Worm (Caenorhabditis elegans) whole organism, L4 larva: ENCODE data around the gene T16H12.2.

Source experiments
- F44E2.7 ChIP-seq: fragments of 200-800 bp; sonication (Bioruptor generic); IDR thresholded peaks from 2 replicates; pipeline ENCODE4 v2.1.2; 2022; ENCODE audit warnings: missing genetic modification characterization, missing compliant biosample characterization
- R02D3.7 ChIP-seq: fragments of 150-350 bp; sonication (generic microtip); optimal IDR thresholded peaks from 3 replicates; lab custom pipeline; 2014; ENCODE audit warnings: missing biosample characterization, missing genetic modification characterization
- T26A8.4 ChIP-seq: fragments of 200-800 bp; sonication (Bioruptor generic); IDR thresholded peaks from 2 replicates; pipeline ENCODE4 v1.3.6; 2022; ENCODE audit warnings: missing genetic modification characterization, missing compliant biosample characterization
- Y5F2A.4 ChIP-seq: fragments of 200-800 bp; sonication (Bioruptor generic); optimal IDR thresholded peaks from 2 replicates; lab custom pipeline; 2018; ENCODE audit warnings: mild to moderate bottlenecking, missing genetic modification characterization, missing compliant biosample characterization
- Y75B8A.6 ChIP-seq: fragments of 200-800 bp; sonication (Bioruptor generic); IDR thresholded peaks from 2 replicates; pipeline ENCODE4 v1.3.6; 2022; ENCODE audit warnings: missing genetic modification reagents, missing genetic modification characterization, missing compliant biosample characterization
- aha-1 ChIP-seq: fragments of 150-350 bp; peaks from one replicate; lab custom pipeline; 2014; ENCODE audit warnings: missing biosample characterization, missing genetic modification characterization
- ceh-20 ChIP-seq: fragments of 200-800 bp; sonication (Bioruptor generic); IDR thresholded peaks from 2 replicates; pipeline ENCODE4 v1.3.6; 2022; ENCODE audit warnings: missing genetic modification reagents, missing genetic modification characterization, missing compliant biosample characterization
- ceh-32 ChIP-seq: sonication (generic microtip); optimal IDR thresholded peaks from 2 replicates; lab custom pipeline; 2016; ENCODE audit warnings: mild to moderate bottlenecking, missing genetic modification characterization, missing compliant biosample characterization; ENCODE audit not compliant: poor library complexity
- daf-16 ChIP-seq, 3 experiments: sonication (generic microtip); optimal IDR thresholded peaks; 2 replicates each; lab custom pipeline; 2016 to 2017; ENCODE audit warnings: missing genetic modification characterization in 3 of 3, missing genetic modification reagents in 3 of 3, mild to moderate bottlenecking in 2 of 3, missing compliant biosample characterization in 2 of 3, missing biosample characterization in 1 of 3, moderate library complexity in 1 of 3
- dmd-6 ChIP-seq: fragments of 200-800 bp; sonication (Bioruptor generic); IDR thresholded peaks from 2 replicates; pipeline ENCODE4 v1.3.6; 2022; ENCODE audit warnings: missing genetic modification reagents, missing genetic modification characterization, missing compliant biosample characterization
- dmd-9 ChIP-seq: fragments of 200-800 bp; sonication (Bioruptor generic); IDR thresholded peaks from 2 replicates; pipeline ENCODE4 v1.3.6; 2022; ENCODE audit warnings: missing genetic modification reagents, missing genetic modification characterization, missing compliant biosample characterization
- dve-1 ChIP-seq: sonication (generic microtip); optimal IDR thresholded peaks from 2 replicates; lab custom pipeline; 2017; ENCODE audit warnings: antibody characterized with exemption, mild to moderate bottlenecking, missing genetic modification characterization, missing compliant biosample characterization; ENCODE audit not compliant: insufficient read depth
- egl-43 ChIP-seq: fragments of 200-800 bp; sonication (Bioruptor generic); IDR thresholded peaks from 2 replicates; pipeline ENCODE4 v1.3.6; 2022; ENCODE audit warnings: missing genetic modification reagents, missing genetic modification characterization, missing compliant biosample characterization
- hlh-11 ChIP-seq: fragments of 200-800 bp; sonication (Bioruptor generic); optimal IDR thresholded peaks from 2 replicates; lab custom pipeline; 2018; ENCODE audit warnings: mild to moderate bottlenecking, missing genetic modification characterization, missing compliant biosample characterization
- lin-1 ChIP-seq: fragments of 200-800 bp; sonication (Bioruptor generic); IDR thresholded peaks from 2 replicates; pipeline ENCODE4 v1.3.6; 2022; ENCODE audit warnings: missing genetic modification reagents, missing genetic modification characterization, missing compliant biosample characterization
- lin-29 ChIP-seq: fragments of 200-800 bp; sonication (Bioruptor generic); IDR thresholded peaks from 2 replicates; pipeline ENCODE4 v1.3.6; 2022; ENCODE audit warnings: missing genetic modification reagents, missing genetic modification characterization, missing compliant biosample characterization
- lsy-2 ChIP-seq, 2 experiments: fragments of 150-350 bp in 1 of 2; sonication (generic microtip) in 1 of 2; optimal IDR thresholded peaks; 2 replicates each; lab custom pipeline; 2014 to 2017; ENCODE audit warnings: missing biosample characterization in 2 of 2, missing genetic modification characterization in 2 of 2
- madf-5 ChIP-seq, 2 experiments: fragments of 200-800 bp; sonication (Bioruptor generic); IDR thresholded peaks; 2 replicates each; pipeline ENCODE4 v1.3.6; 2022; ENCODE audit warnings: missing compliant biosample characterization in 2 of 2, missing genetic modification characterization in 2 of 2
- madf-9 ChIP-seq: fragments of 200-800 bp; sonication (Bioruptor generic); conservative IDR thresholded peaks from 2 replicates; pipeline ENCODE4 v1.3.6; 2022; ENCODE audit warnings: missing genetic modification reagents, missing genetic modification characterization, missing compliant biosample characterization
- mdt-29 ChIP-seq: fragments of 200-800 bp; sonication (Bioruptor generic); IDR thresholded peaks from 2 replicates; pipeline ENCODE4 v1.3.6; 2022; ENCODE audit warnings: missing genetic modification reagents, missing genetic modification characterization, missing compliant biosample characterization
- mes-2 ChIP-seq: sonication (generic microtip); optimal IDR thresholded peaks from 2 replicates; lab custom pipeline; 2016; ENCODE audit warnings: missing genotype, mild to moderate bottlenecking, missing genetic modification characterization, missing compliant biosample characterization; ENCODE audit not compliant: poor library complexity, severe bottlenecking
- nhr-10 ChIP-seq: fragments of 150-350 bp; optimal IDR thresholded peaks from 2 replicates; lab custom pipeline; 2014; ENCODE audit warnings: missing biosample characterization, missing genetic modification characterization
- nhr-111 ChIP-seq: fragments of 200-800 bp; sonication (Bioruptor generic); optimal IDR thresholded peaks from 2 replicates; lab custom pipeline; 2018; ENCODE audit warnings: mild to moderate bottlenecking, missing genetic modification characterization, missing compliant biosample characterization
- nhr-237 ChIP-seq: sonication (generic microtip); optimal IDR thresholded peaks from 2 replicates; lab custom pipeline; 2017; ENCODE audit warnings: missing biosample characterization, missing genetic modification characterization
- nhr-25 ChIP-seq: sonication (generic microtip); optimal IDR thresholded peaks from 2 replicates; lab custom pipeline; 2017; ENCODE audit warnings: missing genetic modification characterization, mild to moderate bottlenecking, missing compliant biosample characterization, antibody characterized with exemption, moderate library complexity, borderline replicate concordance; ENCODE audit not compliant: insufficient read depth
- nhr-28 ChIP-seq: fragments of 150-350 bp; optimal IDR thresholded peaks from 2 replicates; lab custom pipeline; 2014; ENCODE audit warnings: missing biosample characterization, missing genetic modification characterization
- nhr-41 ChIP-seq: fragments of 200-800 bp; sonication (Bioruptor generic); IDR thresholded peaks from 2 replicates; pipeline ENCODE4 v1.3.6; 2022; ENCODE audit warnings: missing genetic modification reagents, missing genetic modification characterization, missing compliant biosample characterization
- nhr-42 ChIP-seq: fragments of 200-800 bp; sonication (Bioruptor generic); IDR thresholded peaks from 2 replicates; pipeline ENCODE4 v1.3.6; 2022; ENCODE audit warnings: missing genetic modification characterization, missing compliant biosample characterization
- nhr-77 ChIP-seq: fragments of 150-350 bp; optimal IDR thresholded peaks from 2 replicates; lab custom pipeline; 2014; ENCODE audit warnings: missing biosample characterization, missing genetic modification characterization
- php-3 ChIP-seq: fragments of 200-800 bp; sonication (Bioruptor generic); IDR thresholded peaks from 2 replicates; pipeline ENCODE4 v1.3.6; 2022; ENCODE audit warnings: missing genetic modification reagents, missing genetic modification characterization, missing compliant biosample characterization
- pqm-1 ChIP-seq: sonication (generic microtip); optimal IDR thresholded peaks from 2 replicates; lab custom pipeline; 2017; ENCODE audit warnings: missing biosample characterization, missing genetic modification characterization
- skn-1 ChIP-seq: fragments of 150-350 bp; optimal IDR thresholded peaks from 2 replicates; lab custom pipeline; 2014; ENCODE audit warnings: missing biosample characterization, missing genetic modification characterization
- snpc-4 ChIP-seq: fragments of 150-350 bp; optimal IDR thresholded peaks from 2 replicates; lab custom pipeline; 2014; ENCODE audit warnings: missing biosample characterization, missing genetic modification characterization
- spr-1 ChIP-seq: sonication (generic microtip); optimal IDR thresholded peaks from 2 replicates; lab custom pipeline; 2016; ENCODE audit warnings: mild to moderate bottlenecking, missing genetic modification characterization, missing compliant biosample characterization
- tra-1 ChIP-seq: fragments of 200-800 bp; sonication (Bioruptor generic); IDR thresholded peaks from 2 replicates; pipeline ENCODE4 v1.3.6; 2022; ENCODE audit warnings: missing genetic modification reagents, missing genetic modification characterization, missing compliant biosample characterization
- unc-130 ChIP-seq: sonication (generic microtip); optimal IDR thresholded peaks from 2 replicates; lab custom pipeline; 2016; ENCODE audit warnings: missing genetic modification reagents, missing genetic modification characterization, missing compliant biosample characterization
- vab-7 ChIP-seq: fragments of 200-800 bp; sonication (Bioruptor generic); IDR thresholded peaks from 2 replicates; pipeline ENCODE4 v1.3.6; 2022; ENCODE audit warnings: missing genetic modification reagents, missing genetic modification characterization, missing compliant biosample characterization
- zag-1 ChIP-seq: fragments of 150-350 bp; optimal IDR thresholded peaks from 2 replicates; lab custom pipeline; 2014; ENCODE audit warnings: missing biosample characterization, missing genetic modification characterization
- zfp-3 ChIP-seq: fragments of 200-800 bp; sonication (Bioruptor generic); conservative IDR thresholded peaks from 2 replicates; pipeline ENCODE4 v1.3.6; 2022; ENCODE audit warnings: missing genetic modification reagents, missing genetic modification characterization, missing compliant biosample characterization
- zip-2 ChIP-seq: fragments of 150-350 bp; optimal IDR thresholded peaks from 2 replicates; lab custom pipeline; 2014; ENCODE audit warnings: missing biosample characterization, missing genetic modification characterization
- ztf-11 ChIP-seq: fragments of 150-350 bp; optimal IDR thresholded peaks from 2 replicates; lab custom pipeline; 2014; ENCODE audit warnings: missing biosample characterization, missing genetic modification characterization

T16H12.2 gene

DNA sequence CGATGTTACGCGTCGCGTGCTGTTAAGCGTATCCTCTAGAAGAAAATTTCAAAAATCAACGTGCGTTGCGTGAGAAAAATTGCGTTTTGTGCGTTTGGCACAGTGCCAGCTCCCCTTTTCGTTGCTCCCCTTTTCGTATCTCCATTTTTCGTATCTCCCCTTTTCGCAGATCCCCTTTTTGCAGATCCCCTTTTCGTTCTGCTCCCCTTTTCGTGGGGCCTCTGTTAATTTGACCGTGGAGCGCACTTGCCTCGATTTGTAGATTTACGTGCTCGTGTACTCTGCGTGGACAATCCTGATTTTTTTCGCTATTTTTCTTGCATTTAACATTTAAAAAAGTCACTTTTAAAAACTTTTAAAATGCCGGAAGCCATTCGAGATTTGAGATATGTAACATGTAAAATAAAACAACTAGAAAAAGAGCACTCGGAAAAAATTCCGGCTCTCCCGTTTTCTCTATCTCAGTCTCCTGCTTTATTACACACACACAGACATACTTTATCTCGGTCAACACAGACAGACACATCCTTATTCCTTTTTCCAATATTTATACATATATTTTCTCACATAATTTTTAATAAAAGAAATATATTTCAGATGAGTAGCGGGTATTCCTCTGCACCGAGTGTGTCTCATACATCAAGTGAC lies 37.6 kb downstream of the T16H12.2 start, which contains the start of gene ttll-4 (continued):
- TF ChIP-seq lin-1 (GFP tag; lab: Robert Waterston, UW) (no peak), zfp-3 (GFP tag; lab: Robert Waterston, UW) (no peak), tra-1 (GFP tag; lab: Robert Waterston, UW) (0 out of 2 replicates have a peak, but pooled peaks have one; percentile 21), snpc-4 (tag; lab: Kevin White, UChicago) (no peak), vab-7 (GFP tag; lab: Robert Waterston, UW) (peak; percentile 87), nhr-237 (tag; lab: Kevin White, UChicago) (no peak), php-3 (GFP tag; lab: Robert Waterston, UW) (no peak), ceh-32 (tag; lab: Kevin White, UChicago) (no peak), daf-16 (GFP tag; optimal IDR thresholded peaks at IDR 0.05; lab: Kevin White, UChicago) (no peak), daf-16 (tag; optimal IDR thresholded peaks at IDR 0.05; lab: Kevin White, UChicago) (no peak), lin-29 (GFP tag; lab: Robert Waterston, UW) (no peak), R02D3.7 (tag; lab: Kevin White, UChicago) (peak; percentile 40), mes-2 (tag; lab: Kevin White, UChicago) (peak; percentile 94), skn-1 (tag; lab: Kevin White, UChicago) (no peak), dve-1 (tag; lab: Kevin White, UChicago) (no peak), Y5F2A.4 (GFP tag; lab: Kevin White, UChicago) (no peak), nhr-111 (no peak), nhr-42 (0 out of 2 replicates have a peak, but pooled peaks have one; percentile 37), madf-5 (GFP tag; IDR thresholded peaks at IDR 0.05; lab: Robert Waterston, UW) (no peak), pqm-1 (tag; lab: Kevin White, UChicago) (no peak), Y75B8A.6 (no peak), madf-9 (GFP tag; lab: Robert Waterston, UW) (0 out of 2 replicates have a peak, but pooled peaks have one; percentile 52), unc-130 (GFP tag; lab: Kevin White, UChicago) (peak; percentile 57), T26A8.4 (GFP tag; lab: Robert Waterston, UW) (no peak; the same call in 1 of the 2 replicates), zag-1 (tag; lab: Kevin White, UChicago) (no peak), F44E2.7 (GFP tag; lab: Robert Waterston, UW) (no peak), dmd-6 (GFP tag; lab: Robert Waterston, UW) (peak; percentile 40; the same call in 1 of the 2 replicates), dmd-9 (GFP tag; lab: Robert Waterston, UW) (peak; percentile 72), nhr-77 (tag; lab: Kevin White, UChicago) (no peak), spr-1 (no peak), mdt-29 (GFP tag; lab: Robert Waterston, UW) (0 out of 2 replicates have a peak, but pooled peaks have one; percentile 39), aha-1 (no peak), nhr-10 (tag; lab: Kevin White, UChicago) (no peak), nhr-25 (tag; lab: Kevin White, UChicago) (no peak), ceh-20 (GFP tag; lab: Robert Waterston, UW) (peak; percentile 55), egl-43 (GFP tag; lab: Robert Waterston, UW) (peak; percentile 37; the same call in 1 of the 2 replicates), ztf-11 (tag; lab: Kevin White, UChicago) (no peak), zip-2 (no peak)
- TF ChIP-seq, all 104 proteins: peak for 26

DNA sequence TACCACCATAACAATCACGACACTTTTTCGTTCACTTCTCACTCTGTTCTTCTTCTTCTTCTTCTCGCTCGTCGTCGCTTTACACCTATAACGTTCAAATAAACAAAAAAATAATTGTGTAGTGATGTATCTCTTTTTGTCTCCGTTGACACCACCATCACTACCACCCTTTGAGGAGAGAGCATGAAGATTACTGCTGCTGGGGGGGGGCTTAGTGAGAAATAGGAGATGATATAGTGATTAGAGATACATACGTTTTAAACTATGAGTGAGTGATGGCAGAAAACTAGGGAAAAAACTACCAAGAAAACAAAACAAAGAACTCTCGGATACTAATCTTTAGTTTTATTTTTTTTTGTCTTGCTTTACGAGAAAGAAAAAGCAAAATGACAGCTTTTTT lies 40.3 kb downstream of the T16H12.2 start:
- peak; percentile 33 for TF ChIP-seq nhr-28 (tag; lab: Kevin White, UChicago)
- TF ChIP-seq daf-16 (GFP tag; optimal IDR thresholded peaks at IDR 0.05; lab: Kevin White, UChicago): peak in 1 of 2 experiments; percentile 51
- peak; percentile 1 for TF ChIP-seq daf-16 (tag; optimal IDR thresholded peaks at IDR 0.05; lab: Kevin White, UChicago)
- TF ChIP-seq tra-1 (GFP tag; lab: Robert Waterston, UW): 0 out of 2 replicates have a peak, but pooled peaks have one; percentile 28
- TF ChIP-seq aha-1: peak; percentile 11
- TF ChIP-seq dve-1 (tag; lab: Kevin White, UChicago): peak; percentile 20
- TF ChIP-seq lsy-2 (tag; optimal IDR thresholded peaks at IDR 0.05; lab: Kevin White, UChicago): peak in 1 of 2 experiments; percentile 23
- TF ChIP-seq hlh-11 (tag; lab: Kevin White, UChicago): peak; percentile 10
- TF ChIP-seq Y5F2A.4 (GFP tag; lab: Kevin White, UChicago): no peak
- no peak for TF ChIP-seq nhr-41 (GFP tag; lab: Robert Waterston, UW)
- TF ChIP-seq, all 104 proteins: peak for 7
